Fruit fly (Drosophila melanogaster): ENCODE data around the gene sgl.

Gene sgl

dm6 chr3L:6968961-6969814 is 4.6 kb upstream of the sgl start, which contains the start of the genes Mis12 and CG9953 (continued):
- peak; percentile 63 for TF ChIP-seq esn (GFP tag; optimal IDR thresholded peaks at IDR 0.05)
- TF ChIP-seq topi (GFP tag; optimal IDR thresholded peaks at IDR 0.05), result peak; percentile 13
- TF ChIP-seq acj6 (GFP tag; optimal IDR thresholded peaks at IDR 0.05), result peak; percentile 32
- TF ChIP-seq CG8632 (GFP tag; optimal IDR thresholded peaks at IDR 0.05), result peak; percentile 40
- TF ChIP-seq CG6854 (GFP tag; optimal IDR thresholded peaks at IDR 0.05), result no peak
- TF ChIP-seq Sox14 (GFP tag; optimal IDR thresholded peaks at IDR 0.05), result peak; percentile 37
- TF ChIP-seq CG1621 (tag; optimal IDR thresholded peaks at IDR 0.05), result no peak
- TF ChIP-seq Sox102F (GFP tag; optimal IDR thresholded peaks at IDR 0.05), result no peak
- no peak for TF ChIP-seq spab (GFP tag; optimal IDR thresholded peaks at IDR 0.05)
- no peak for TF ChIP-seq Eip93F (GFP tag; optimal IDR thresholded peaks at IDR 0.05)
- TF ChIP-seq Ets96B (tag; optimal IDR thresholded peaks at IDR 0.05), result peak; percentile 27
- peak; percentile 32 for TF ChIP-seq OdsH (GFP tag; optimal IDR thresholded peaks at IDR 0.05)
- TF ChIP-seq CG8319 (GFP tag; optimal IDR thresholded peaks at IDR 0.05), result no peak
- peak; percentile 18 for TF ChIP-seq net (GFP tag; optimal IDR thresholded peaks at IDR 0.05)
- TF ChIP-seq CG11294 (GFP tag; IDR thresholded peaks at IDR 0.05), result no peak
- TF ChIP-seq cyc (GFP tag; optimal IDR thresholded peaks at IDR 0.05), result peak; percentile 23
- TF ChIP-seq CG10669 (GFP tag; optimal IDR thresholded peaks at IDR 0.05), result peak; percentile 19
- no peak for TF ChIP-seq Smox (GFP tag; optimal IDR thresholded peaks at IDR 0.05)
- TF ChIP-seq Ets21C (GFP tag; optimal IDR thresholded peaks at IDR 0.05), result no peak
- peak; percentile 42 for TF ChIP-seq CG31627 (GFP tag; optimal IDR thresholded peaks at IDR 0.05)
- TF ChIP-seq CG15336 (GFP tag; IDR thresholded peaks at IDR 0.05), result peak; percentile 61
- TF ChIP-seq Blimp-1 (GFP tag; optimal IDR thresholded peaks at IDR 0.05), result no peak
- TF ChIP-seq fkh (GFP tag; optimal IDR thresholded peaks at IDR 0.05), result no peak
- peak; percentile 57 for TF ChIP-seq Hr4 (GFP tag; optimal IDR thresholded peaks at IDR 0.05)
- TF ChIP-seq CG3032 (tag; optimal IDR thresholded peaks at IDR 0.05), result peak; percentile 25
- TF ChIP-seq CG6792 (GFP tag; optimal IDR thresholded peaks at IDR 0.05), result peak; percentile 23
- TF ChIP-seq Sox15 (GFP tag; optimal IDR thresholded peaks at IDR 0.05), result peak; percentile 28
- TF ChIP-seq Eip75B (GFP tag; optimal IDR thresholded peaks at IDR 0.05), result peak; percentile 33
- TF ChIP-seq dac (GFP tag; optimal IDR thresholded peaks at IDR 0.05), result no peak
- TF ChIP-seq CG4318 (GFP tag; optimal IDR thresholded peaks at IDR 0.05), result peak; percentile 55
- peak; percentile 80 for TF ChIP-seq svp (GFP tag)

dm6 chr3L:6967797-6968196 is 3.2 kb upstream of the sgl start, which contains the start of gene CG10064:
TSS of gene CG10064 (minus strand) at chr3L:6967897.
- TF ChIP-seq CG34406 (GFP tag; optimal IDR thresholded peaks at IDR 0.05) (no peak), fkh (GFP tag; optimal IDR thresholded peaks at IDR 0.05) (no peak), spab (GFP tag; optimal IDR thresholded peaks at IDR 0.05) (no peak), CG6854 (GFP tag; optimal IDR thresholded peaks at IDR 0.05) (no peak), Eip78C (GFP tag) (no peak), pdm3 (GFP tag; optimal IDR thresholded peaks at IDR 0.05) (no peak), Eip93F (GFP tag; optimal IDR thresholded peaks at IDR 0.05) (no peak), CG16779 (tag; optimal IDR thresholded peaks at IDR 0.05) (no peak), Hr4 (GFP tag; optimal IDR thresholded peaks at IDR 0.05) (no peak), Lpt (GFP tag; optimal IDR thresholded peaks at IDR 0.05) (no peak), eg (GFP tag; IDR thresholded peaks at IDR 0.05) (no peak), dac (GFP tag; optimal IDR thresholded peaks at IDR 0.05) (no peak)

dm6 chr3L:6963792-6964487 is 618 bp downstream of the sgl start:
- TF ChIP-seq CG11294 (GFP tag; IDR thresholded peaks at IDR 0.05) (peak; percentile 35), Lpt (GFP tag; optimal IDR thresholded peaks at IDR 0.05) (peak; percentile 69), CG6854 (GFP tag; optimal IDR thresholded peaks at IDR 0.05) (no peak), dsx (GFP tag; optimal IDR thresholded peaks at IDR 0.05; ENCODE audit: poor library complexity, severe bottlenecking) (peak; percentile 80), CG15336 (GFP tag; IDR thresholded peaks at IDR 0.05) (peak; percentile 83), CG34406 (GFP tag; optimal IDR thresholded peaks at IDR 0.05) (peak; percentile 68), eg (GFP tag; IDR thresholded peaks at IDR 0.05) (peak; percentile 59), achi (GFP tag; optimal IDR thresholded peaks at IDR 0.05) (peak; percentile 81), pdm3 (GFP tag; optimal IDR thresholded peaks at IDR 0.05) (peak; percentile 84), CG9139 (GFP tag; optimal IDR thresholded peaks at IDR 0.05) (peak; percentile 22), vri (GFP tag; optimal IDR thresholded peaks at IDR 0.05) (peak; percentile 59), svp (GFP tag) (no peak), Smox (GFP tag; optimal IDR thresholded peaks at IDR 0.05) (peak; percentile 60), Eip78C (GFP tag) (peak; percentile 97), CG6276 (GFP tag; optimal IDR thresholded peaks at IDR 0.05) (peak; percentile 81), dac (GFP tag; optimal IDR thresholded peaks at IDR 0.05) (peak; percentile 66), CG6808 (GFP tag; optimal IDR thresholded peaks at IDR 0.05) (peak; percentile 82), lz (GFP tag; optimal IDR thresholded peaks at IDR 0.05) (peak; percentile 41), CG8319 (GFP tag; optimal IDR thresholded peaks at IDR 0.05) (peak; percentile 35)

Data from whole organism, prepupa.